Worm (Caenorhabditis elegans) whole organism, L4 larva: ENCODE results near the gene col-154.
A peak's percentile ranks its signal among the peaks of the same experiment; 100 is the strongest.

Experiments
- F10B5.3 ChIP-seq: sonication (generic microtip); optimal IDR thresholded peaks from 2 replicates; lab custom pipeline; 2016; ENCODE audit warnings: mild to moderate bottlenecking, missing genetic modification characterization, missing compliant biosample characterization
- F44E2.7 ChIP-seq: fragments of 200-800 bp; sonication (Bioruptor generic); IDR thresholded peaks from 2 replicates; pipeline ENCODE4 v2.1.2; 2022; ENCODE audit warnings: missing genetic modification characterization, missing compliant biosample characterization
- F49E8.2 ChIP-seq: sonication (generic microtip); optimal IDR thresholded peaks from 2 replicates; lab custom pipeline; 2016; ENCODE audit warnings: missing compliant biosample characterization, mild to moderate bottlenecking, missing genetic modification characterization, borderline replicate concordance
- T20F7.1 ChIP-seq: fragments of 200-800 bp; sonication (Bioruptor generic); optimal IDR thresholded peaks from 2 replicates; lab custom pipeline; 2018; ENCODE audit warnings: mild to moderate bottlenecking, missing genetic modification characterization, missing compliant biosample characterization
- Y105C5A.15 ChIP-seq: fragments of 200-800 bp; sonication (Bioruptor generic); IDR thresholded peaks from 2 replicates; pipeline ENCODE4 v1.3.6; 2022; ENCODE audit warnings: missing genetic modification characterization, missing compliant biosample characterization
- Y48G9A.11 ChIP-seq: fragments of 200-800 bp; sonication (Bioruptor generic); IDR thresholded peaks from 2 replicates; pipeline ENCODE4 v1.3.6; 2022; ENCODE audit warnings: missing genetic modification reagents, missing genetic modification characterization, missing compliant biosample characterization
- Y75B8A.6 ChIP-seq: fragments of 200-800 bp; sonication (Bioruptor generic); IDR thresholded peaks from 2 replicates; pipeline ENCODE4 v1.3.6; 2022; ENCODE audit warnings: missing genetic modification reagents, missing genetic modification characterization, missing compliant biosample characterization
- ZK337.2 ChIP-seq: fragments of 200-800 bp; sonication (Bioruptor generic); IDR thresholded peaks from 2 replicates; pipeline ENCODE4 v1.3.6; 2022; ENCODE audit warnings: missing genetic modification reagents, missing genetic modification characterization, missing compliant biosample characterization
- aha-1 ChIP-seq: fragments of 150-350 bp; peaks from one replicate; lab custom pipeline; 2014; ENCODE audit warnings: missing biosample characterization, missing genetic modification characterization
- ceh-32 ChIP-seq: sonication (generic microtip); optimal IDR thresholded peaks from 2 replicates; lab custom pipeline; 2016; ENCODE audit warnings: mild to moderate bottlenecking, missing genetic modification characterization, missing compliant biosample characterization; ENCODE audit not compliant: poor library complexity
- cey-2 ChIP-seq: sonication (generic microtip); optimal IDR thresholded peaks from 3 replicates; lab custom pipeline; 2017; ENCODE audit warnings: missing genetic modification characterization, mild to moderate bottlenecking, missing compliant biosample characterization, antibody characterized with exemption, borderline replicate concordance; ENCODE audit not compliant: insufficient read depth
- ctbp-1 ChIP-seq: fragments of 200-800 bp; sonication (Bioruptor generic); IDR thresholded peaks from 2 replicates; pipeline ENCODE4 v1.3.6; 2022; ENCODE audit warnings: missing genetic modification reagents, missing genetic modification characterization, missing compliant biosample characterization
- daf-19 ChIP-seq: fragments of 200-800 bp; sonication (Bioruptor generic); conservative IDR thresholded peaks from 2 replicates; pipeline ENCODE4 v1.3.6; 2022; ENCODE audit warnings: missing genetic modification characterization, missing compliant biosample characterization
- daf-8 ChIP-seq: fragments of 200-800 bp; sonication (Bioruptor generic); IDR thresholded peaks from 2 replicates; pipeline ENCODE4 v1.3.6; 2022; ENCODE audit warnings: missing genetic modification characterization, missing compliant biosample characterization
- dmd-6 ChIP-seq: fragments of 200-800 bp; sonication (Bioruptor generic); IDR thresholded peaks from 2 replicates; pipeline ENCODE4 v1.3.6; 2022; ENCODE audit warnings: missing genetic modification reagents, missing genetic modification characterization, missing compliant biosample characterization
- egl-27 ChIP-seq: sonication (generic microtip); optimal IDR thresholded peaks from 3 replicates; lab custom pipeline; 2017; ENCODE audit warnings: missing biosample characterization, missing genetic modification reagents, missing genetic modification characterization
- egl-43 ChIP-seq: fragments of 200-800 bp; sonication (Bioruptor generic); IDR thresholded peaks from 2 replicates; pipeline ENCODE4 v1.3.6; 2022; ENCODE audit warnings: missing genetic modification reagents, missing genetic modification characterization, missing compliant biosample characterization
- hlh-11 ChIP-seq: fragments of 200-800 bp; sonication (Bioruptor generic); optimal IDR thresholded peaks from 2 replicates; lab custom pipeline; 2018; ENCODE audit warnings: mild to moderate bottlenecking, missing genetic modification characterization, missing compliant biosample characterization
- jun-1 ChIP-seq: fragments of 150-350 bp; optimal IDR thresholded peaks from 2 replicates; lab custom pipeline; 2014; ENCODE audit warnings: missing biosample characterization, missing genetic modification reagents, missing genetic modification characterization
- lin-38 ChIP-seq: fragments of 200-800 bp; sonication (Bioruptor generic); IDR thresholded peaks from 2 replicates; pipeline ENCODE4 v1.3.6; 2022; ENCODE audit warnings: missing genetic modification reagents, missing genetic modification characterization, missing compliant biosample characterization
- madf-9 ChIP-seq: fragments of 200-800 bp; sonication (Bioruptor generic); conservative IDR thresholded peaks from 2 replicates; pipeline ENCODE4 v1.3.6; 2022; ENCODE audit warnings: missing genetic modification reagents, missing genetic modification characterization, missing compliant biosample characterization
- mdt-29 ChIP-seq: fragments of 200-800 bp; sonication (Bioruptor generic); IDR thresholded peaks from 2 replicates; pipeline ENCODE4 v1.3.6; 2022; ENCODE audit warnings: missing genetic modification reagents, missing genetic modification characterization, missing compliant biosample characterization
- mes-2 ChIP-seq: sonication (generic microtip); optimal IDR thresholded peaks from 2 replicates; lab custom pipeline; 2016; ENCODE audit warnings: missing genotype, mild to moderate bottlenecking, missing genetic modification characterization, missing compliant biosample characterization; ENCODE audit not compliant: poor library complexity, severe bottlenecking
- nhr-41 ChIP-seq: fragments of 200-800 bp; sonication (Bioruptor generic); IDR thresholded peaks from 2 replicates; pipeline ENCODE4 v1.3.6; 2022; ENCODE audit warnings: missing genetic modification reagents, missing genetic modification characterization, missing compliant biosample characterization
- pha-4 ChIP-seq, 2 experiments: fragments of 150-350 bp in 1 of 2; fragments of 200-800 bp in 1 of 2; sonication (Bioruptor generic) in 1 of 2; IDR thresholded peaks in 1 of 2; optimal IDR thresholded peaks in 1 of 2; 2 replicates each; pipeline versions ENCODE4 v1.3.6 to Lab custom; 2014 to 2022; ENCODE audit warnings: missing genetic modification characterization in 2 of 2, missing genetic modification reagents in 2 of 2, missing biosample characterization in 1 of 2, missing compliant biosample characterization in 1 of 2
- rbr-2 ChIP-seq: sonication (generic microtip); optimal IDR thresholded peaks from 2 replicates; lab custom pipeline; 2016; ENCODE audit warnings: missing genotype, missing genetic modification characterization, missing compliant biosample characterization
- saeg-2 ChIP-seq: fragments of 200-800 bp; sonication (Bioruptor generic); IDR thresholded peaks from 2 replicates; pipeline ENCODE4 v1.3.6; 2022; ENCODE audit warnings: missing genetic modification reagents, missing genetic modification characterization, missing compliant biosample characterization
- set-16 ChIP-seq: fragments of 200-800 bp; sonication (Bioruptor generic); IDR thresholded peaks from 2 replicates; pipeline ENCODE4 v1.3.6; 2022; ENCODE audit warnings: missing genetic modification reagents, missing genetic modification characterization, missing compliant biosample characterization
- skn-1 ChIP-seq: fragments of 150-350 bp; optimal IDR thresholded peaks from 2 replicates; lab custom pipeline; 2014; ENCODE audit warnings: missing biosample characterization, missing genetic modification characterization
- spr-3 ChIP-seq: fragments of 200-800 bp; sonication (Bioruptor generic); optimal IDR thresholded peaks from 2 replicates; lab custom pipeline; 2018; ENCODE audit warnings: mild to moderate bottlenecking, missing genetic modification characterization, missing compliant biosample characterization
- unc-39 ChIP-seq: sonication (generic microtip); optimal IDR thresholded peaks from 2 replicates; lab custom pipeline; 2017; ENCODE audit warnings: missing biosample characterization, missing genetic modification characterization
- unc-62 ChIP-seq, 3 experiments: fragments of 150-350 bp in 1 of 3; sonication (generic microtip); optimal IDR thresholded peaks in 2 of 3; peaks in 1 of 3; 1 replicate in 1 of 3; 2 replicates in 2 of 3; lab custom pipeline; 2014 to 2017; ENCODE audit warnings: missing biosample characterization in 3 of 3, missing genetic modification characterization in 3 of 3, missing genetic modification reagents in 3 of 3, missing genotype in 1 of 3

Gene col-154

DNA sequence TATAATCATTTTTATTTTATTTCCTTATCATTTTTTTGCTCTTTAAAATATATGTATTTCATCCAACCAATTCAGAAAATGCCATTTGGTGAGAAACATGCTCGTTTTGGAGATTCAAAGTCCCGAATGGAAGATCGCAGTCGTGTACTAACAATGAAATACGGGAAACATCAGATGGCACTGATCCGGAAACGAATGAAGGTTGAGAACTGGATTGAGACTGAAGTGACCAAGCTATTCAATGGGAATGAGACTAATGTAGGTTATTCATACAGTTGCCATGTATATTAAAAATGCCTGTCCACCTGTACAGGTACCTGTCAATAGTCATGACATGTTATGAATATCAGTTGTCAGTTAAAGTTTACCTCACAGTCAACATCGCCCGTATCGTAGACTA, 2.1 kb upstream of the col-154 start, which contains the start of gene F55C10.5:
TSS of gene F55C10.5 (plus strand) at position 74 of the 400 bp plus-strand sequence.
- TF ChIP-seq unc-62 (GFP tag; optimal IDR thresholded peaks at IDR 0.05 in 1 of 2; lab: Kevin White, UChicago), result peak in 1 of 2 experiments; percentile 94
- no peak for TF ChIP-seq unc-62 (tag; optimal IDR thresholded peaks at IDR 0.05; lab: Kevin White, UChicago)
- no peak for TF ChIP-seq hlh-11 (tag; lab: Kevin White, UChicago)

DNA sequence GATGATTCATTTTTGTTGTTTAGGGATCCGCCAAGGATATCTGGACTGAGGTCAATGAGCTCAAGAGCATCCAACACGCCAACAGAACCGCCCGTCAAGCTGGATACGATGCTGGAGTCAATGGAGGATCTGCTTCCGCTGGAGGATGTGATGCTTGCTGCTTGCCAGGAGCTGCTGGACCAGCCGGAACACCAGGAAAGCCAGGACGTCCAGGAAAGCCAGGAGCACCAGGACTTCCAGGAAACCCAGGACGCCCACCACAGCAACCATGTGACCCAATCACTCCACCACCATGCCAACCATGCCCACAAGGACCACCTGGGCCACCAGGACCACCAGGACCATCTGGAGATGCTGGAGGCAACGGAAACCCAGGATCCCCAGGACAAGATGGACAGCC, 423 bp downstream of the col-154 start:
- TF ChIP-seq set-16 (GFP tag; lab: Robert Waterston, UW), result peak; percentile 79
- TF ChIP-seq, all 104 proteins: peak for 1; not testable (repeated sequence) for 103

DNA sequence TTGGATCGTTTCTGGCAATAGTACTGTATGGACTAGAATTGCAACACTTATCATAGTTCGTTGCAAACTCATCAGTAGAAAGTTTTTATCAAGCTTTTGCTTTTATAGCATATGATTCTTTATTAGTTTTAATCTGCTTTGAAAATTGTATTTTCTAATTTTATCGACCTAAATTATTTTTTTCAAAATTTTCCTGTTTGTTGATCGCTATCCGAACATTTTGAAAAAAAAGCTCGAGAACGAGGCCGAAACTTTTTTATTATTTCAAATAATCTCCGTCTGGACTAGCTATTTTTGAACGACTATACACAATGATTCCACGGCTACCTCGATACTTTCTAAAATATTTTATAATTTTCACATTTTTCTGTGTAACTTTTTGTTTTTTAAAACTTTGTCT, 1.3 kb downstream of the col-154 start, which contains the start of gene F55C10.4:
TSS of gene F55C10.4 (plus strand) at position 301 of the 400 bp plus-strand sequence.
- TF ChIP-seq nhr-41 (GFP tag; lab: Robert Waterston, UW) (no peak), spr-3 (no peak), ZK337.2 (GFP tag; lab: Robert Waterston, UW) (no peak)

DNA sequence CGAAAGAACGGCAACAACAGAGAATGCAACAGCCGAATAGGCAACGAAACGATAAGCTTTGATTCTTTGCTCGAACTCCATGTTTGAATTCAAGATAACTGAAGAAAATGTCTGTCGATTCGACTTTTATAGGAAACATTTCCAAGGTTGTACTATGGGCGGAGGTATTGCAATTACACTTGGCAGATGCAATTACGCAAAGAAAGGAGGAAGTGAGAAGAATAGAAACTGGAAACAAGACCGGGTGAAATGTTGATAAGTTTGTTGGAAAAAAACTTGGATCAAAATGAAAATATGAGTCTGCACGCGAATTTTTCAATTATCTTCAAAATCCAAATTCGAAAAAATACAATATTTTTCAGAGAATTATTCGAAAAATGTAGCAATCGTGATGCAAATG, 4.6 kb downstream of the col-154 start, which contains the start of gene col-155:
TSS of gene col-155 (minus strand) at position 101 of the 400 bp plus-strand sequence.
- TF ChIP-seq hlh-11 (tag; lab: Kevin White, UChicago) (no peak), unc-62 (GFP tag; optimal IDR thresholded peaks at IDR 0.05 in 1 of 2; lab: Kevin White, UChicago) (no peak), unc-62 (tag; optimal IDR thresholded peaks at IDR 0.05; lab: Kevin White, UChicago) (no peak), T20F7.1 (GFP tag; lab: Kevin White, UChicago) (no peak), unc-39 (no peak), F49E8.2 (tag; lab: Kevin White, UChicago) (no peak), egl-27 (tag; lab: Kevin White, UChicago) (no peak), Y75B8A.6 (GFP tag; lab: Robert Waterston, UW) (no peak), ceh-32 (tag; lab: Kevin White, UChicago) (no peak), skn-1 (tag; lab: Kevin White, UChicago) (no peak), mes-2 (tag; lab: Kevin White, UChicago) (no peak)

DNA sequence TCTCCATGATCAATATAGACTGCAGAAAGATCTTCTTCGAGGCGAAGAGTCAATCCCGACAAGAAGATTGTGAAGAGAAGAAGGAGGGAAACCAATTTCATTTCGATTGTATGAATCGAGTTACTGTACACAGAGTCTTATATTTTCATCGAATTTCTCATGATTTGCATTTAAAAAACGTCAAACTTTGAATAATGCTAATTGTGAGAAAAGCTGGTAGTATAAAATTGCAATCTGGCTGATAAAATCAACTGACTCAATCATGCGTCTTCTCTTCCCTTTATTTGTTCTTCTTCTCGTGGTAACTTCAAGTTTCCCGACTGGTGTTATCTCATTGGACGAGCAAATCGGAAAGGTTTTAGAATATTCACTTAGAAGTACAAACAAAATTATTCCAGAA, 5.2 kb downstream of the col-154 start, which contains the start of the genes K03B8.11 and K03B8.14:
TSS of gene K03B8.11 (minus strand) at position 101 of the 400 bp plus-strand sequence.
TSS of gene K03B8.14 (plus strand) at position 110 of the 400 bp plus-strand sequence.
- peak; percentile 31 for TF ChIP-seq aha-1
- TF ChIP-seq pha-4 (GFP tag; IDR thresholded peaks at IDR 0.05; lab: Robert Waterston, UW), result no peak
- TF ChIP-seq pha-4 (tag; optimal IDR thresholded peaks at IDR 0.05; lab: Kevin White, UChicago), result no peak

DNA sequence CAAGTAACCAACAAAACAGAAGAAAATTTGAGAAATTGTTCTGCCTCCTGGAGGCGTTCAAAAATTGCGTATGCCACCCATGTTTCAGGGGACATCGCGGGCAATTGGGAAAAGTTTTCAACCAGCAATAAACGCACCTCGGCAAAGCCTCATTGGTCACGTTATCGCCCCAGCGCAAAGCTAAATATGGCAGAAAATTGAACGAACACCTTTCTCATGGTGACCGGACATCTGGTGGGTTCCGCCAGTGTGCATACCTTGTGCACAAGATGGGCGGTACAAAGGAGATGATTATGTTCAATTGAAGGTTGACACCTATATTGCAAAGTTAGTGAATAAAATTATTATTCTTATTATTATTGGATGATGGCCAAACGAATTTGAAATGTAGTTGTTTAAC, 5.9 kb downstream of the col-154 start:
- TF ChIP-seq Y48G9A.11 (GFP tag; lab: Robert Waterston, UW), result 0 out of 2 replicates have a peak, but pooled peaks have one; percentile 36
- TF ChIP-seq, all 104 proteins: peak for 1; not testable (repeated sequence) for 103

DNA sequence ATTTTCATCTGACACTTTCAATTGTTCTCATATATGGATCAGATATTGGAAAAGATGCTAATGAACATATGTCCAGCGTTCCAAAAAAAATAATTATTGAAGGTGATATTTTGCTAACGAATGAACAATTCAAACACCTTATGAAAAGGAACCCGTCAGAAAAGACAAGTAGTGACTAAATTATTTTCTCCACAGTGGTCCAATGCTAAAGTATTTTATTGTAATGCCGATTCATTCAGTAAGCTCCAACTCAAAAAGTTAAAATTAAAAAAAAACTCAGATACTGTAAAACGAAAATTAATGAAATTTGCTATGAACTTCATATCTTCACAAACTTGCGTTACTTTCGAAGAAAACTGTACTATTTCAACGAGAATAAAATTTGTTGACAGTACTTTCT, 6.9 kb downstream of the col-154 start, which contains the start of gene nas-16:
TSS of gene nas-16 (plus strand) at position 301 of the 400 bp plus-strand sequence.
- TF ChIP-seq dmd-6 (GFP tag; lab: Robert Waterston, UW), result no peak
- TF ChIP-seq lin-38 (GFP tag; lab: Robert Waterston, UW), result no peak
- no peak for TF ChIP-seq madf-9
- TF ChIP-seq F44E2.7, result no peak
- TF ChIP-seq jun-1 (tag; lab: Kevin White, UChicago), result no peak
- no peak for TF ChIP-seq Y105C5A.15
- TF ChIP-seq daf-8 (GFP tag; lab: Robert Waterston, UW), result no peak
- TF ChIP-seq F10B5.3, result no peak
- no peak for TF ChIP-seq cey-2 (tag; lab: Kevin White, UChicago)
- TF ChIP-seq daf-19 (GFP tag; lab: Robert Waterston, UW), result no peak
- TF ChIP-seq rbr-2, result no peak
- TF ChIP-seq egl-43 (GFP tag; lab: Robert Waterston, UW), result no peak
- TF ChIP-seq mdt-29 (GFP tag; lab: Robert Waterston, UW), result no peak
- TF ChIP-seq saeg-2 (GFP tag; lab: Robert Waterston, UW), result no peak
- no peak for TF ChIP-seq ctbp-1 (GFP tag; lab: Robert Waterston, UW)
